Fruit fly (Drosophila melanogaster): ENCODE measurements around the gene Decay.
A peak's percentile ranks its signal among the peaks of the same experiment; 100 is the strongest.

The Decay gene

DNA sequence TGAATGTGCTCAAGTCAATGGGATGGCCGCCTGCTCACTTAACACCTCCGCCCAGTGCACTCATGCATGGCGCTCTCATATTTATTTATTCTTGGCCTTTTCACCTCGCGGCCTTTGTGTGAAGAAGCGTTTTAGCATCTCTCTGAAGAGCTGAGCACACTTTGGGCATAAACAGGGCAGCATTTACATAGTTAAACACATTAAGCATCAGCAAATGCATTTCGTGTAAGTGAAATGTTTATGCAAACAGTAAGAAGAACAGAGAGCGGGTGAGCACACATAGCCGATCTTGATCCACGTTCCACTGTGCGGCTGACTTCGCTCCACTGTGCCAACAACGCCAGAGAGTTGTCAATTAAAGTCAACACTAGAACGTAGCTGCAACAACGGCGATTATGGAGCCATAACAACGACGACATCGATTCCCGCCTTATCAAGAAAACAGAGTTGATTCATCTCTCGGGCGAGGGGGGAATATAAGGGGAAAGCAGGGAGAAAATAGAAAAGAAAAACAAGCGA lies 23.8 kb upstream of the Decay start:
- TF ChIP-seq CG15710 (tag; optimal IDR thresholded peaks at IDR 0.05) (peak; percentile 51), CG8301 (tag; optimal IDR thresholded peaks at IDR 0.05) (peak; percentile 81), fd96Ca (GFP tag; IDR thresholded peaks at IDR 0.05) (0 out of 3 replicates have a peak, but pooled peaks have one; percentile 39), Pif1B (GFP tag; optimal IDR thresholded peaks at IDR 0.05) (no peak), D1 (tag; optimal IDR thresholded peaks at IDR 0.05) (no peak), CG9948 (tag; optimal IDR thresholded peaks at IDR 0.05) (peak; percentile 65), CG12605 (GFP tag; IDR thresholded peaks at IDR 0.05) (0 out of 2 replicates have a peak, but pooled peaks have one; percentile 20), Snoo (tag; optimal IDR thresholded peaks at IDR 0.05) (no peak), gl (tag; optimal IDR thresholded peaks at IDR 0.05) (peak; percentile 71), CG14655 (GFP tag; optimal IDR thresholded peaks at IDR 0.05) (peak; percentile 78), CG8159 (tag; optimal IDR thresholded peaks at IDR 0.05) (peak; percentile 53), CG13204 (GFP tag; optimal IDR thresholded peaks at IDR 0.05) (no peak), Ets98B (GFP tag; IDR thresholded peaks at IDR 0.05) (peak; percentile 42; the same call in 1 of the 2 replicates), rn (GFP tag; IDR thresholded peaks at IDR 0.05) (no peak), CG17806 (tag; optimal IDR thresholded peaks at IDR 0.05) (peak; percentile 75), CG10348 (GFP tag; IDR thresholded peaks at IDR 0.05) (no peak), CG34367 (tag; optimal IDR thresholded peaks at IDR 0.05) (peak; percentile 46), Pif1A (GFP tag; optimal IDR thresholded peaks at IDR 0.05) (peak; percentile 29), EcR (GFP tag; optimal IDR thresholded peaks at IDR 0.05) (no peak), CG4496 (GFP tag; IDR thresholded peaks at IDR 0.05) (no peak)

DNA sequence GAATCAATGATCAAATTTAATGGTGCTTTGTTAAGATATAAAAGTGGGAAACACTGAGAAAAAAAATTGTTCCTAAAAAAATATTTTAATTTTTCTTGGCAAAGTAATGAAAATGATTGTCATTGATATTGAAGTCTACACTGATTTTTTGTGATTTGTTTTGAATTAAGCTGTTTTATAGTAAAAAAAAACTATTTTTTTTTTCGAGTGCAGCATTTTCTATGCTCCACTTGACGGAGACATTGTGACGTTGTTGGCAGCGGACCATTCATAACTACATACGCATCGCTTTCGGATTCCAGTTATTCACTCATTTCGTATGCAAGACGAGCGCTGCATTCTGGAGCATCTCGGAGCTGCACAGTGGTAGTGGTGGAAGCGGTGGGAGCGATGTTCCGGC lies 23.3 kb upstream of the Decay start:
- TF ChIP-seq CG13204 (GFP tag; optimal IDR thresholded peaks at IDR 0.05): no peak
- TF ChIP-seq Ets98B (GFP tag; IDR thresholded peaks at IDR 0.05): peak; percentile 79
- peak; percentile 87 for TF ChIP-seq CG8159 (tag; optimal IDR thresholded peaks at IDR 0.05)
- TF ChIP-seq CG32121 (GFP tag; IDR thresholded peaks at IDR 0.05): peak; percentile 85
- no peak for TF ChIP-seq fd96Ca (GFP tag; IDR thresholded peaks at IDR 0.05)
- peak; percentile 79 for TF ChIP-seq D1 (tag; optimal IDR thresholded peaks at IDR 0.05)
- peak; percentile 74 for TF ChIP-seq rn (GFP tag; IDR thresholded peaks at IDR 0.05)
- no peak for TF ChIP-seq EcR (GFP tag; optimal IDR thresholded peaks at IDR 0.05)
- TF ChIP-seq Snoo (tag; optimal IDR thresholded peaks at IDR 0.05): peak; percentile 52
- TF ChIP-seq CG17806 (tag; optimal IDR thresholded peaks at IDR 0.05): peak; percentile 97
- peak; percentile 48 for TF ChIP-seq CG34367 (tag; optimal IDR thresholded peaks at IDR 0.05)
- peak; percentile 60 for TF ChIP-seq Pif1A (GFP tag; optimal IDR thresholded peaks at IDR 0.05)
- peak; percentile 87 for TF ChIP-seq CG14655 (GFP tag; optimal IDR thresholded peaks at IDR 0.05)
- peak; percentile 72 for TF ChIP-seq Pif1B (GFP tag; optimal IDR thresholded peaks at IDR 0.05)
- TF ChIP-seq gl (tag; optimal IDR thresholded peaks at IDR 0.05): peak; percentile 66
- TF ChIP-seq CG4496 (GFP tag; IDR thresholded peaks at IDR 0.05): no peak
- TF ChIP-seq CG9948 (tag; optimal IDR thresholded peaks at IDR 0.05): peak; percentile 84
- no peak for TF ChIP-seq CG10348 (GFP tag; IDR thresholded peaks at IDR 0.05)
- peak; percentile 64 for TF ChIP-seq CG15710 (tag; optimal IDR thresholded peaks at IDR 0.05)
- peak; percentile 86 for TF ChIP-seq CG12605 (GFP tag; IDR thresholded peaks at IDR 0.05)
- peak; percentile 94 for TF ChIP-seq CG8301 (tag; optimal IDR thresholded peaks at IDR 0.05)

DNA sequence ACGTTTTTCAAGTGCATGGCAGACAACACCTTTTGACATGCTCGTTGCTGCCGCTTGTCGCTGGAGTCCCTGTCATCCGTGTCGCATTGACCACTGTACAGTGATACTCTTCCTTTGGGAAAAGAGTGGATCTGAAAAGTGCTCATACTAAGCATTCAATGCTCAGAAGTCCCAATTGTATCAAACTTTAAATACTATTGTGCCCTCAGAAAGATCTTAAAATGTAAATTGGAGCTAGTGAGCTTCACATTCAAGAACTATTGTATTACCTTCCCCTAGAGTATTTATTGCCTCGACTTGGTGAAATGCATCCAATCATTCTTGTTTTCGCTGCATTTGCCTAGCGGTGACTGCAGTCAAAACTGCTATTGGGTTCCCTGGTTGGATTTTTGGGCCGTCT lies 22.5 kb upstream of the Decay start:
- TF ChIP-seq Pif1B (GFP tag; optimal IDR thresholded peaks at IDR 0.05): peak; percentile 35
- no peak for TF ChIP-seq D1 (tag; optimal IDR thresholded peaks at IDR 0.05)
- no peak; the same call in 1 of the 2 replicates for TF ChIP-seq CG32121 (GFP tag; IDR thresholded peaks at IDR 0.05)
- peak; percentile 45 for TF ChIP-seq CG8159 (tag; optimal IDR thresholded peaks at IDR 0.05)
- peak; percentile 9 for TF ChIP-seq gl (tag; optimal IDR thresholded peaks at IDR 0.05)
- peak; percentile 42; the same call in 1 of the 2 replicates for TF ChIP-seq Ets98B (GFP tag; IDR thresholded peaks at IDR 0.05)
- no peak for TF ChIP-seq CG12605 (GFP tag; IDR thresholded peaks at IDR 0.05)
- peak; percentile 23 for TF ChIP-seq CG15710 (tag; optimal IDR thresholded peaks at IDR 0.05)
- peak; percentile 81 for TF ChIP-seq CG8301 (tag; optimal IDR thresholded peaks at IDR 0.05)
- TF ChIP-seq fd96Ca (GFP tag; IDR thresholded peaks at IDR 0.05): peak; percentile 48; the same call in 1 of the 3 replicates
- peak; percentile 41 for TF ChIP-seq Pif1A (GFP tag; optimal IDR thresholded peaks at IDR 0.05)
- peak; percentile 18 for TF ChIP-seq CG34367 (tag; optimal IDR thresholded peaks at IDR 0.05)
- peak; percentile 22 for TF ChIP-seq CG9948 (tag; optimal IDR thresholded peaks at IDR 0.05)
- TF ChIP-seq CG14655 (GFP tag; optimal IDR thresholded peaks at IDR 0.05): peak; percentile 63
- peak; percentile 67 for TF ChIP-seq CG17806 (tag; optimal IDR thresholded peaks at IDR 0.05)

DNA sequence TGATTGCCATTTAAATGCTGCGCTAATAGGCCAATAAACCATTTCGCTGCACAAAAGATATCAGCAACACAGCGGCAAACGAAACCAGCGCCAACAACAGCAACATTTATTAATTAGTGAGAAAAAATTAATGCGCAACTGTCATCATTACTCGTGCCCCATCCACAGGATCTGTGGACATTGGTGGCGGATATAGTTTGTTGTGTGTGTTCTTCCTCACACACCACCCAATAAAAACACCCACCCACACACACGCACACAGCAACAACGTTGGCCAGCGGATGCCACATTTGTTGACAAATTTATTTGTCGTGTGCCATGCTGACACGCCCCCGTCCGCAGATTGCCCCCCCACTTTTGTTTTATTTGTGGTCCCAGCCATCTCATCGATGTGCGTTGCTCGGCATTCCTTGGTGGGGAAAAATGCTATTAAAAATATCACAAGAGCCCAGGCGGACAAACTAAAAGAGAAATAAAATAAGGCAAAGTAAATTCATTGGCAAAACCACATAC lies 17.4 kb upstream of the Decay start:
- TF ChIP-seq Pif1B (GFP tag; optimal IDR thresholded peaks at IDR 0.05) (no peak), CG34367 (tag; optimal IDR thresholded peaks at IDR 0.05) (no peak), gl (tag; optimal IDR thresholded peaks at IDR 0.05) (no peak), CG4496 (GFP tag; IDR thresholded peaks at IDR 0.05) (no peak), CG15710 (tag; optimal IDR thresholded peaks at IDR 0.05) (no peak), fd96Ca (GFP tag; IDR thresholded peaks at IDR 0.05) (no peak), Pif1A (GFP tag; optimal IDR thresholded peaks at IDR 0.05) (no peak), CG10348 (GFP tag; IDR thresholded peaks at IDR 0.05) (no peak), Ets98B (GFP tag; IDR thresholded peaks at IDR 0.05) (no peak), CG9948 (tag; optimal IDR thresholded peaks at IDR 0.05) (no peak), CG32121 (GFP tag; IDR thresholded peaks at IDR 0.05) (no peak), CG17806 (tag; optimal IDR thresholded peaks at IDR 0.05) (no peak), rn (GFP tag; IDR thresholded peaks at IDR 0.05) (no peak), CG12605 (GFP tag; IDR thresholded peaks at IDR 0.05) (no peak), CG8301 (tag; optimal IDR thresholded peaks at IDR 0.05) (no peak), D1 (tag; optimal IDR thresholded peaks at IDR 0.05) (no peak), EcR (GFP tag; optimal IDR thresholded peaks at IDR 0.05) (no peak)

DNA sequence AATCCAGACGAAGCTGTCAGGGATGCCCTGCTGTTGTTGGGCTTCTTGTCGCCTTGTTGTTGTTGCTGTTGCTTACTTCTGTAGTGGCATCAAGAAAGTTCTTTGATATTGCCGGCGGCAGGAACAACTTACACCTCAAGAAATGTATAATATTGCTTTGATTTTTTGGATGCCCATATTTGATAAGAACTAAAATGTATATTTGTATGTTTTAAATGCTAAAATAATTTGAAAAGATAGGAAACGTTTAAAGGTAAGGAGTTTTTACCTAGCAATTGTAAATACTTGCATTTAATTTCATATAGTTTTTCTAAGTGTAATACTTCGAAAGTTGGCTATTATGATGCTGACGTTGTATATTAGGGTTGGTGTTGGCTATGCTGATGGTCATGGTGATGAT lies 9.3 kb upstream of the Decay start:
- TF ChIP-seq Ets98B (GFP tag; IDR thresholded peaks at IDR 0.05): no peak
- no peak for TF ChIP-seq Pif1A (GFP tag; optimal IDR thresholded peaks at IDR 0.05)
- TF ChIP-seq CG14655 (GFP tag; optimal IDR thresholded peaks at IDR 0.05): no peak
- no peak for TF ChIP-seq CG4496 (GFP tag; IDR thresholded peaks at IDR 0.05)
- no peak for TF ChIP-seq CG9948 (tag; optimal IDR thresholded peaks at IDR 0.05)
- no peak for TF ChIP-seq fd96Ca (GFP tag; IDR thresholded peaks at IDR 0.05)
- no peak for TF ChIP-seq CG32121 (GFP tag; IDR thresholded peaks at IDR 0.05)
- no peak for TF ChIP-seq rn (GFP tag; IDR thresholded peaks at IDR 0.05)
- no peak for TF ChIP-seq CG17806 (tag; optimal IDR thresholded peaks at IDR 0.05)
- TF ChIP-seq CG10348 (GFP tag; IDR thresholded peaks at IDR 0.05): no peak

Measured in whole organism, pupa.